Fruit fly (Drosophila melanogaster) whole organism, embryonic: ENCODE measurements around the gene Rhp.
A peak's percentile ranks its signal among the peaks of the same experiment; 100 is the strongest.

ENCODE experiments used
- Asciz ChIP-seq: fragments of 200-800 bp; sonication (Bioruptor generic); optimal IDR thresholded peaks from 2 replicates; lab custom pipeline; 2017; ENCODE audit warnings: missing biosample characterization, mild to moderate bottlenecking, missing genetic modification characterization, missing genetic modification reagents
- Awh ChIP-seq: fragments of 200-800 bp; sonication (Bioruptor generic); IDR thresholded peaks from 2 replicates; pipeline ENCODE4, ENCODE4 v1.3.6; 2022; ENCODE audit warnings: missing biosample characterization, missing genetic modification characterization
- B-H2 ChIP-seq: fragments of 200-800 bp; sonication (Bioruptor generic); optimal IDR thresholded peaks from 2 replicates; lab custom pipeline; 2018; ENCODE audit warnings: missing biosample characterization, mild to moderate bottlenecking, missing genetic modification characterization
- CG10321 ChIP-seq: fragments of 200-800 bp; sonication (Bioruptor generic); IDR thresholded peaks from 2 replicates; pipeline ENCODE4 v1.3.6; 2022; ENCODE audit warnings: missing biosample characterization, missing genetic modification characterization
- CG12659 ChIP-seq: fragments of 200-800 bp; sonication (Bioruptor generic); optimal IDR thresholded peaks from 3 replicates; lab custom pipeline; 2017; ENCODE audit warnings: mild to moderate bottlenecking, missing biosample characterization, missing genetic modification reagents, missing genetic modification characterization
- CG13624 ChIP-seq: fragments of 200-800 bp; sonication (Bioruptor generic); optimal IDR thresholded peaks from 2 replicates; lab custom pipeline; 2016; ENCODE audit warnings: missing biosample characterization, missing genetic modification characterization
- CG14014 ChIP-seq: fragments of 200-800 bp; sonication (Bioruptor generic); IDR thresholded peaks from 2 replicates; pipeline ENCODE4 v1.3.6; 2022; ENCODE audit warnings: missing biosample characterization, missing genetic modification characterization
- CG15011 ChIP-seq: fragments of 200-800 bp; sonication (Bioruptor generic); optimal IDR thresholded peaks from 3 replicates; lab custom pipeline; 2018; ENCODE audit warnings: missing biosample characterization, mild to moderate bottlenecking, missing genetic modification characterization
- CG15269 ChIP-seq: fragments of 200-800 bp; sonication (Bioruptor generic); optimal IDR thresholded peaks from 2 replicates; lab custom pipeline; 2018; ENCODE audit warnings: missing biosample characterization, mild to moderate bottlenecking, missing genetic modification characterization, moderate library complexity
- CG15601 ChIP-seq: fragments of 200-800 bp; sonication (Bioruptor generic); optimal IDR thresholded peaks from 3 replicates; lab custom pipeline; 2019; ENCODE audit warnings: missing biosample characterization, mild to moderate bottlenecking, missing genetic modification characterization, moderate library complexity
- CG17802 ChIP-seq: fragments of 200-800 bp; sonication (Bioruptor generic); optimal IDR thresholded peaks from 2 replicates; lab custom pipeline; 2018; ENCODE audit warnings: missing biosample characterization, mild to moderate bottlenecking, missing genetic modification characterization, moderate library complexity
- CG18619 ChIP-seq: fragments of 200-800 bp; sonication (Bioruptor generic); optimal IDR thresholded peaks from 3 replicates; lab custom pipeline; 2017; ENCODE audit warnings: missing biosample characterization, mild to moderate bottlenecking, missing genetic modification characterization
- CG2120 ChIP-seq: fragments of 200-800 bp; sonication (Bioruptor generic); optimal IDR thresholded peaks from 3 replicates; lab custom pipeline; 2016; ENCODE audit warnings: missing biosample characterization, missing genetic modification characterization
- CG2129 ChIP-seq: fragments of 200-800 bp; sonication (Bioruptor generic); IDR thresholded peaks from 2 replicates; pipeline ENCODE4 v1.3.6; 2022; ENCODE audit warnings: missing biosample characterization, missing genetic modification characterization; ENCODE audit not compliant: partially characterized antibody
- CG3407 ChIP-seq: fragments of 200-800 bp; sonication (Bioruptor generic); optimal IDR thresholded peaks from 2 replicates; lab custom pipeline; 2018; ENCODE audit warnings: missing biosample characterization, mild to moderate bottlenecking, missing genetic modification characterization
- CG34376 ChIP-seq: fragments of 200-800 bp; sonication (Bioruptor generic); optimal IDR thresholded peaks from 2 replicates; lab custom pipeline; 2018; ENCODE audit warnings: missing biosample characterization, mild to moderate bottlenecking, missing genetic modification characterization
- CG4282 ChIP-seq: fragments of 200-800 bp; sonication (Bioruptor generic); optimal IDR thresholded peaks from 2 replicates; lab custom pipeline; 2016; ENCODE audit warnings: missing biosample characterization, missing genetic modification characterization
- CG4360 ChIP-seq: fragments of 200-800 bp; sonication (Bioruptor generic); IDR thresholded peaks from 2 replicates; pipeline ENCODE4 v1.3.6; 2022; ENCODE audit warnings: missing biosample characterization, missing genetic modification characterization
- CG4424 ChIP-seq: fragments of 200-800 bp; sonication (Bioruptor generic); optimal IDR thresholded peaks from 3 replicates; lab custom pipeline; 2016; ENCODE audit warnings: missing biosample characterization, missing genetic modification characterization
- CG4707 ChIP-seq: fragments of 200-800 bp; sonication (Bioruptor generic); optimal IDR thresholded peaks from 2 replicates; lab custom pipeline; 2018; ENCODE audit warnings: missing biosample characterization, mild to moderate bottlenecking, missing genetic modification characterization, moderate library complexity
- CG6654 ChIP-seq: fragments of 200-800 bp; sonication (Bioruptor generic); optimal IDR thresholded peaks from 2 replicates; lab custom pipeline; 2017; ENCODE audit warnings: missing biosample characterization, mild to moderate bottlenecking, missing genetic modification characterization
- CG6683 ChIP-seq: fragments of 200-800 bp; sonication (Bioruptor generic); optimal IDR thresholded peaks from 2 replicates; lab custom pipeline; 2017; ENCODE audit warnings: missing biosample characterization, mild to moderate bottlenecking, missing genetic modification characterization, missing genetic modification reagents
- CG8478 ChIP-seq: fragments of >200 bp; optimal IDR thresholded peaks from 2 replicates; lab custom pipeline; 2018
- CG8944 ChIP-seq: fragments of 200-800 bp; sonication (Bioruptor generic); optimal IDR thresholded peaks from 3 replicates; lab custom pipeline; 2016; ENCODE audit warnings: missing biosample characterization, missing genetic modification characterization
- CG9817 ChIP-seq: fragments of 200-800 bp; sonication (Bioruptor generic); optimal IDR thresholded peaks from 2 replicates; lab custom pipeline; 2018; ENCODE audit warnings: missing biosample characterization, mild to moderate bottlenecking, missing genetic modification characterization, moderate library complexity
- D19A ChIP-seq: fragments of 200-800 bp; optimal IDR thresholded peaks from 3 replicates; lab custom pipeline; 2019; ENCODE audit warnings: missing biosample characterization, mild to moderate bottlenecking, missing genetic modification characterization, moderate library complexity
- Deaf1 ChIP-seq: fragments of 200-800 bp; optimal IDR thresholded peaks from 3 replicates; lab custom pipeline; 2019; ENCODE audit warnings: missing biosample characterization, mild to moderate bottlenecking, missing genetic modification characterization, moderate library complexity
- Dfd ChIP-seq, 2 experiments: fragments of >200 bp; optimal IDR thresholded peaks; 2 replicates each; lab custom pipeline; 2017; ENCODE audit warnings: missing biosample characterization in 2 of 2, missing genetic modification characterization in 2 of 2
- Dp ChIP-seq: fragments of 200-800 bp; sonication (Bioruptor generic); optimal IDR thresholded peaks from 2 replicates; lab custom pipeline; 2018; ENCODE audit warnings: missing biosample characterization, mild to moderate bottlenecking, missing genetic modification characterization, moderate library complexity
- ERR ChIP-seq: fragments of 200-800 bp; sonication (Bioruptor generic); optimal IDR thresholded peaks from 2 replicates; lab custom pipeline; 2016; ENCODE audit warnings: missing biosample characterization, missing genetic modification characterization
- Fer1 ChIP-seq: fragments of 200-800 bp; sonication (Bioruptor generic); optimal IDR thresholded peaks from 2 replicates; lab custom pipeline; 2017; ENCODE audit warnings: missing biosample characterization, mild to moderate bottlenecking, missing genetic modification characterization
- Fer3 ChIP-seq: fragments of 200-800 bp; sonication (Bioruptor generic); optimal IDR thresholded peaks from 2 replicates; lab custom pipeline; 2018; ENCODE audit warnings: missing biosample characterization, mild to moderate bottlenecking, missing genetic modification characterization, moderate library complexity
- GATAe ChIP-seq: fragments of 200-800 bp; sonication (Bioruptor generic); conservative IDR thresholded peaks from 2 replicates; pipeline ENCODE4 v1.3.6; 2022; ENCODE audit warnings: missing biosample characterization, missing genetic modification characterization
- H2.0 ChIP-seq: fragments of 200-800 bp; sonication (Bioruptor generic); IDR thresholded peaks from 2 replicates; pipeline ENCODE4 v1.3.6; 2022; ENCODE audit warnings: missing biosample characterization, missing genetic modification characterization
- Max ChIP-seq: fragments of 200-800 bp; sonication (Bioruptor generic); optimal IDR thresholded peaks from 2 replicates; lab custom pipeline; 2016; ENCODE audit warnings: missing biosample characterization, mild to moderate bottlenecking, missing genetic modification characterization
- Stat92E ChIP-seq, 3 experiments: fragments of >200 bp in 2 of 3; fragments of 200-800 bp in 1 of 3; sonication (Bioruptor generic) in 1 of 3; optimal IDR thresholded peaks; 2 replicates each; lab custom pipeline; 2017 to 2019; ENCODE audit warnings: missing biosample characterization in 3 of 3, missing genetic modification characterization in 3 of 3, mild to moderate bottlenecking in 1 of 3, moderate library complexity in 1 of 3
- ara ChIP-seq: fragments of 200-800 bp; sonication (Bioruptor generic); IDR thresholded peaks from 2 replicates; pipeline ENCODE4 v1.3.6; 2022; ENCODE audit warnings: missing biosample characterization, missing genetic modification characterization
- cad ChIP-seq: fragments of >200 bp; optimal IDR thresholded peaks from 2 replicates; lab custom pipeline; 2017; ENCODE audit warnings: missing biosample characterization, missing genetic modification characterization
- dati ChIP-seq: fragments of 200-800 bp; sonication (Bioruptor generic); IDR thresholded peaks from 2 replicates; pipeline ENCODE4 v1.3.6; 2022; ENCODE audit warnings: missing biosample characterization, missing genetic modification characterization
- dmrt11E ChIP-seq: fragments of 200-800 bp; sonication (Bioruptor generic); optimal IDR thresholded peaks from 3 replicates; lab custom pipeline; 2018; ENCODE audit warnings: missing biosample characterization, mild to moderate bottlenecking, missing genetic modification characterization, moderate library complexity
- emc ChIP-seq: fragments of 200-800 bp; sonication (Bioruptor generic); optimal IDR thresholded peaks from 2 replicates; lab custom pipeline; 2016; ENCODE audit warnings: missing biosample characterization, missing genetic modification characterization
- exex ChIP-seq: fragments of 200-800 bp; sonication (Bioruptor generic); optimal IDR thresholded peaks from 4 replicates; lab custom pipeline; 2018; ENCODE audit warnings: missing biosample characterization, mild to moderate bottlenecking, missing genetic modification characterization, moderate library complexity
- fd102C ChIP-seq: fragments of 200-800 bp; sonication (Bioruptor generic); optimal IDR thresholded peaks from 2 replicates; lab custom pipeline; 2018; ENCODE audit warnings: missing biosample characterization, mild to moderate bottlenecking, missing genetic modification characterization, moderate library complexity
- gfzf ChIP-seq: fragments of 200-800 bp; sonication (Bioruptor generic); optimal IDR thresholded peaks from 2 replicates; lab custom pipeline; 2016; ENCODE audit warnings: missing biosample characterization, mild to moderate bottlenecking, missing genetic modification characterization, moderate library complexity
- klu ChIP-seq: fragments of 200-800 bp; sonication (Bioruptor generic); IDR thresholded peaks from 2 replicates; pipeline ENCODE4 v1.3.6; 2022; ENCODE audit warnings: missing biosample characterization, missing genetic modification characterization
- lbe ChIP-seq: fragments of 200-800 bp; sonication (Bioruptor generic); optimal IDR thresholded peaks from 2 replicates; lab custom pipeline; 2016; ENCODE audit warnings: missing biosample characterization, mild to moderate bottlenecking, missing genetic modification characterization
- pfk ChIP-seq: fragments of 200-800 bp; sonication (Bioruptor generic); optimal IDR thresholded peaks from 2 replicates; lab custom pipeline; 2018; ENCODE audit warnings: missing biosample characterization, mild to moderate bottlenecking, missing genetic modification characterization, moderate library complexity
- sima ChIP-seq: fragments of 200-800 bp; sonication (Bioruptor generic); optimal IDR thresholded peaks from 2 replicates; lab custom pipeline; 2016; ENCODE audit warnings: missing biosample characterization, missing genetic modification characterization
- trem ChIP-seq: fragments of 200-800 bp; optimal IDR thresholded peaks from 3 replicates; lab custom pipeline; 2019; ENCODE audit warnings: missing biosample characterization, mild to moderate bottlenecking, missing genetic modification characterization, moderate library complexity

The Rhp gene

dm6 chrX:15788235-15789187 lies at the start of gene Rhp (continued):
- TF ChIP-seq Max (peak; percentile 18), CG12659 (GFP tag; lab: Kevin White, UChicago) (peak; percentile 12), Fer1 (GFP tag; lab: Kevin White, UChicago) (peak; percentile 66), emc (GFP tag; lab: Kevin White, UChicago) (no peak), gfzf (peak; percentile 71), CG4707 (peak; percentile 62), Dfd (GFP tag; optimal IDR thresholded peaks at IDR 0.05; lab: Kevin White, UChicago) (no peak), Deaf1 (tag; lab: Kevin White, UChicago) (no peak), D19A (peak; percentile 47), CG4360 (GFP tag; lab: Robert Waterston, UW) (no peak), pfk (GFP tag; lab: Kevin White, UChicago) (peak; percentile 23), CG6683 (peak; percentile 23), dmrt11E (peak; percentile 57), CG10321 (GFP tag; lab: Robert Waterston, UW) (no peak), CG9817 (no peak), CG3407 (GFP tag; lab: Kevin White, UChicago) (peak; percentile 74), CG13624 (GFP tag; lab: Kevin White, UChicago) (no peak), exex (tag; lab: Kevin White, UChicago) (peak; percentile 46), CG18619 (GFP tag; lab: Kevin White, UChicago) (peak; percentile 48), CG4424 (GFP tag; lab: Kevin White, UChicago) (peak; percentile 5), trem (tag; lab: Kevin White, UChicago) (no peak), fd102C (no peak), CG14014 (GFP tag; lab: Robert Waterston, UW) (peak; percentile 63; the same call in 1 of the 2 replicates), CG15269 (tag; lab: Kevin White, UChicago) (peak; percentile 47), lbe (GFP tag; lab: Kevin White, UChicago) (peak; percentile 56), Asciz (peak; percentile 64), CG34376 (GFP tag; lab: Kevin White, UChicago) (no peak), CG17802 (tag; lab: Kevin White, UChicago) (no peak), sima (no peak), Fer3 (tag; lab: Kevin White, UChicago) (peak; percentile 51), Dp (GFP tag; lab: Kevin White, UChicago) (no peak), klu (no peak), ara (GFP tag; lab: Robert Waterston, UW) (no peak), B-H2 (peak; percentile 7), CG15601 (peak; percentile 76), ERR (GFP tag; lab: Kevin White, UChicago) (no peak), CG8478 (lab: Kevin White, UChicago) (no peak), CG2120 (GFP tag; lab: Kevin White, UChicago) (no peak), CG8944 (no peak), CG15011 (no peak), H2.0 (GFP tag; lab: Robert Waterston, UW) (no peak), CG4282 (GFP tag; lab: Kevin White, UChicago) (no peak), CG2129 (GFP tag; lab: Robert Waterston, UW) (no peak), Stat92E (GFP tag; optimal IDR thresholded peaks at IDR 0.05; lab: Kevin White, UChicago) (no peak), cad (GFP tag; lab: Kevin White, UChicago) (no peak), Awh (GFP tag; lab: Robert Waterston, UW) (peak; percentile 55), CG6654 (no peak), GATAe (GFP tag; lab: Robert Waterston, UW) (no peak), dati (GFP tag; lab: Robert Waterston, UW) (no peak)
